Worm (Caenorhabditis elegans): ENCODE results near the gene C45B2.3.

Gene C45B2.3

DNA sequence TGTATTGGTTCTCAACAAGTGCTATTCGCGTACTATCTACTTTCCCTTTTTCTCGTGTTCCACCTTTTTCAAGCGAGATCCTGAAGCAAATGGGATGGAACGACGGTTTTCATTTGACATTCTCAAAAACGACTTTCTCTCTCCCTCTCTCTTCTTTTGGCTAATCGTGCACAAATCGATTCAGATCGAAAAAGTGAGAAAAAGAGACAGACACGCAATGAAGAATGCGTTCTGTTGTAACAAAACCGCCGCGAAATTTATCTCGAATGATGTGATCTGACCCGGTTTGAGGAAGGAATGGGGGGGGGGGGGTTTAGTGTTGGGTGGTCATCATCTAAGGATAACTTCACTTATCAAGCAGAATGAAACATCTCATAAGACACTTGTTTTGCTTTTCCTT is 18.4 kb upstream of the C45B2.3 start:
- TF ChIP-seq nhr-23 (tag; optimal IDR thresholded peaks at IDR 0.05): peak; percentile 63
- no peak for TF ChIP-seq jun-1 (tag; optimal IDR thresholded peaks at IDR 0.05)
- peak; percentile 50 for TF ChIP-seq nhr-25 (tag; optimal IDR thresholded peaks at IDR 0.05)
- no peak for TF ChIP-seq nhr-28 (tag; optimal IDR thresholded peaks at IDR 0.05)
- no peak for TF ChIP-seq aly-2 (tag; optimal IDR thresholded peaks at IDR 0.05)

DNA sequence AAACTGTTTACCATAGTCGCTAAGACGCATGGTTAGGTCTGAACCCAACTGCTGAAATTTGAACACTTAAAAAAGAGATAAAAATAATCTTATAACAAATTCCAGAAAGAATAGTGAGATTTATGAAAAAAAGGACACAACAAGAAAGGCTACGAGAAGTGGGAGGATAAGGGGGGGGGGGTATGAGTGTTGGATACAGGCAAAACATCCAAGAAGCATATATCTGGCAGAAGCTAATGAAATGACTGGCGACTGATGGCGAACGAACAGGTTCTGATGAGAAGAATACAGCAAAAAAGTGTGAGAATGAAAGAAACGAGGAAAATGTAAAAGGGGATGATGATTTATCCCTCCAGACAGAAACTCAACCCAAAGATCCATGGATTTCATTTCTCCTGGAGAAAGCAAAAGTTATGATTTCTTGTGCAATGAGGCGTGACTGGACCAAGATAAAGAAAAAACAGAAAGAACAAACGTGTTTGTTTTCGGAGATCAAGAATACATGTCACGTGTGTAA is 16.8 kb upstream of the C45B2.3 start, which contains the start of gene ptr-4:
TSS of gene ptr-4 (minus strand) at position 51 of the 517 bp plus-strand sequence.
- TF ChIP-seq ceh-9 (tag; optimal IDR thresholded peaks at IDR 0.05) (no peak), fos-1 (tag; optimal IDR thresholded peaks at IDR 0.05) (no peak), nhr-25 (tag; optimal IDR thresholded peaks at IDR 0.05) (peak; percentile 13)

DNA sequence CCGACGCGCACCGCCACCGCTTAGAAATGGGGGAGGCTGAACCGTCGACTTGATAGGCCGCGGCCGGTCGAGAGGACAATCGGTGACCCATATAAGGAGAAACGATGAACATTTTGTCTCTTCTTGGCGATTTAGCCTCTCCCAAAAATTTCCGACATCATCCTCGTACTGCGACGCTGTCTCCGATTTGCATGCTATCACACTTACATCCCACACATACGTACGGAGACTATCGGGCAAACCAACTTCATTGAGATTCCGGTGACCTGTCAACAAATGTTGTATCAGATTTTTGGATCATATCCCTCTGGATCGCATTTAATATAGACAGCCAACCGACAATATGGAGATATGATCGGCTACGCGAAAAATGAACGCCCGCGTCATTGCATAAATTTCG is 16.1 kb upstream of the C45B2.3 start:
- TF ChIP-seq lin-39 (tag; optimal IDR thresholded peaks at IDR 0.05) (no peak), nhr-11 (tag; optimal IDR thresholded peaks at IDR 0.05) (no peak), snpc-4 (tag; optimal IDR thresholded peaks at IDR 0.05) (no peak), ceh-82 (tag; optimal IDR thresholded peaks at IDR 0.05) (no peak), nhr-237 (tag; optimal IDR thresholded peaks at IDR 0.05) (no peak), mdl-1 (tag; optimal IDR thresholded peaks at IDR 0.05) (no peak), nhr-76 (tag; optimal IDR thresholded peaks at IDR 0.05) (no peak), nhr-23 (tag; optimal IDR thresholded peaks at IDR 0.05) (peak; percentile 79), lsy-12 (tag; optimal IDR thresholded peaks at IDR 0.05) (no peak)

DNA sequence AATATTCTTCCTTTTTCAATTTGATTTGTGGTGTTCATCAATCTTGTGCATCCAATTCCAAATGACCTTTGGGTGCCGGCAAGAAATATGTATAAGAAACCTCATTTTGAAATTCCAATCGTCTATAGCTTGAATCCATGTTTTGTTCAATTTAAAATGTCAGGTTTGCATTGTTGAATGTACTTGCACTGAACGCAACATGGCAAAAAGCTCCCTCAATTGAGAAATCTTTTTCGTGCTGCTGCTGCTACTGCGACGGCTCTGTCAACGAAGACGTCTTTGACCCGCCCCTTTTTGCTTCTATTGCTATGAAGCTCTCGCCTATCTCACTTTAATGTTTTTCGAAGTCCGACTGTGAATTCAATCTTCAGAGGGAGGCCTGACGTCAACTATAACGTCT is 7.6 kb upstream of the C45B2.3 start, which contains the start of gene lgc-58:
TSS of gene lgc-58 (plus strand) at position 301 of the 400 bp plus-strand sequence.
- no peak for TF ChIP-seq ceh-82 (tag; optimal IDR thresholded peaks at IDR 0.05)
- TF ChIP-seq ztf-11 (tag; optimal IDR thresholded peaks at IDR 0.05): no peak
- TF ChIP-seq lsy-12 (tag; optimal IDR thresholded peaks at IDR 0.05): no peak
- no peak for TF ChIP-seq nhr-25 (tag; optimal IDR thresholded peaks at IDR 0.05)
- TF ChIP-seq egl-5 (tag; optimal IDR thresholded peaks at IDR 0.05): no peak
- TF ChIP-seq mdl-1 (tag; optimal IDR thresholded peaks at IDR 0.05): no peak
- TF ChIP-seq ztf-4 (tag; optimal IDR thresholded peaks at IDR 0.05): no peak
- TF ChIP-seq nhr-28 (tag; optimal IDR thresholded peaks at IDR 0.05): no peak
- no peak for TF ChIP-seq jun-1 (tag; optimal IDR thresholded peaks at IDR 0.05)
- TF ChIP-seq lin-15B (tag; optimal IDR thresholded peaks at IDR 0.05): no peak
- no peak for TF ChIP-seq nhr-237 (tag; optimal IDR thresholded peaks at IDR 0.05)
- no peak for TF ChIP-seq sea-2 (GFP tag; optimal IDR thresholded peaks at IDR 0.05)
- no peak for TF ChIP-seq hmg-11 (tag; optimal IDR thresholded peaks at IDR 0.05)
- TF ChIP-seq fos-1 (tag; optimal IDR thresholded peaks at IDR 0.05): no peak

DNA sequence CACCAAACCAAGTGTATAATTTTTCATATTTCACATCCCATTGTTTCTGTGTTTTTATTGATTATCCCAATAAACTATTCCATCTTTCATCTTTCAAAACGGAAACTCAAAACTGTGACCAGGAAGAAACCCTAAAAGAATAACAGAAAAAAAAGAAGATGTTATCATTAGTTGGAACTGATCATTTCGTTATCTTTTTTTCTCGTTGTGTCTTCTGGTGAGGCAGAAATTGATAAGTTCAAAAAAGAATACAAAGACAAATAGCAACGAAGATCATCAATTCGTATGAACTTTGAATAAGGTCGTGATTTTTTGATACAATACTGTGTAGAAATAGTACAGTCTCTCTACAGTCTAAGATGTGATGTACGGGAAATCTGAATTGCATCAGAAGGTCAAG is 967 bp upstream of the C45B2.3 start:
- TF ChIP-seq ceh-28 (tag; optimal IDR thresholded peaks at IDR 0.05) (peak; percentile 14), sea-2 (GFP tag; optimal IDR thresholded peaks at IDR 0.05) (no peak), nhr-77 (tag; optimal IDR thresholded peaks at IDR 0.05) (no peak), fos-1 (tag; optimal IDR thresholded peaks at IDR 0.05) (no peak), aly-2 (tag; optimal IDR thresholded peaks at IDR 0.05) (no peak), mdl-1 (tag; optimal IDR thresholded peaks at IDR 0.05) (no peak), ztf-11 (tag; optimal IDR thresholded peaks at IDR 0.05) (no peak), elt-3 (tag; optimal IDR thresholded peaks at IDR 0.05) (peak in 1 of 3 experiments; percentile 7), nhr-23 (tag; optimal IDR thresholded peaks at IDR 0.05) (peak; percentile 47), eor-1 (tag; optimal IDR thresholded peaks at IDR 0.05) (no peak), jun-1 (tag; optimal IDR thresholded peaks at IDR 0.05) (no peak), elt-2 (tag; optimal IDR thresholded peaks at IDR 0.05) (peak; percentile 34)

DNA sequence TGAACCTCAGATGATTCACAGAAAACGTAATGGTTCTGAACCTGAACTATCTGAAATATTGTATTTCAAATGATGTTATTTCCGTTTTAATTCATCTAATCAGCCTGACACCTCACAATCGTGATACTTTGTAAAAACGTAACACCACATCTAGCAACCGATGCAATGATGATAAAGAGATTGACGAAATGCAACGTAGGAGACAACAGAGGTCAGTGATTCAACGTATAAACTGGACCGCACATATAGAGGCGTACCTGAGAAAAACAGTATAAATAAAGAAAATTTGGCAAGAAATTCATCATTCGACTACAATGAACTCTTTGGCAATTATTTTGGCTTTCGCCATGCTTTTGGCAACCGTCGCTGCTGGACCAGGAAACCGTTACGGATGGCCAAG is 1.7 kb downstream of the C45B2.3 start, which contains the start of gene C45B2.2:
TSS of gene C45B2.2 (plus strand) at position 301 of the 400 bp plus-strand sequence.
- no peak for TF ChIP-seq nhr-25 (tag; optimal IDR thresholded peaks at IDR 0.05)
- no peak for TF ChIP-seq snpc-4 (tag; optimal IDR thresholded peaks at IDR 0.05)
- TF ChIP-seq hmg-11 (tag; optimal IDR thresholded peaks at IDR 0.05): no peak
- TF ChIP-seq tbx-2 (tag; optimal IDR thresholded peaks at IDR 0.05): no peak

DNA sequence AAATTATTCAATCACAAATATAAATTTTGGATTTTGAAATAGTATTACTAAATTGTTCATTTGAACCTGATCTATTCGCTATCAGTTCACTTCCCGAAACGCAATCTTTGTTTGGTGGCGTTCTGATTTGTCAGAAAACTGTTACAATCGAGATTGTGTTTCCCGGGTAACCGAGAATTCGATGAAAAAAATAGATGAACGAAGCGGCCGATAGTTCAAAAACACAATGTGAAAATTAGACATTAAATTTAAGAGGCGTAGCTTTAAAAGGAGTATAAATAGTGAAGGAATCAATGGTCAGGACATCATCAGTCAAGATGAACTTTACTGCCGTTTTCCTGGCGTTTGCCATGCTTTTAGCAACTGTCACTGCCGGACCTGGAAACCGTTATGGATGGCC is 3.1 kb downstream of the C45B2.3 start, which contains the start of gene C45B2.1:
TSS of gene C45B2.1 (plus strand) at position 301 of the 400 bp plus-strand sequence.
- TF ChIP-seq elt-1 (tag; optimal IDR thresholded peaks at IDR 0.05) (no peak), mml-1 (tag; optimal IDR thresholded peaks at IDR 0.05) (no peak), unc-62 (GFP tag; optimal IDR thresholded peaks at IDR 0.05) (no peak), ceh-28 (tag; optimal IDR thresholded peaks at IDR 0.05) (no peak), snpc-4 (tag; optimal IDR thresholded peaks at IDR 0.05) (no peak), fkh-10 (GFP tag; optimal IDR thresholded peaks at IDR 0.05) (no peak), unc-39 (tag; optimal IDR thresholded peaks at IDR 0.05) (no peak), aly-2 (tag; optimal IDR thresholded peaks at IDR 0.05) (no peak), nfya-1 (tag; optimal IDR thresholded peaks at IDR 0.05; ENCODE audit: insufficient read depth) (no peak), sea-2 (GFP tag; optimal IDR thresholded peaks at IDR 0.05) (no peak), nhr-76 (tag; optimal IDR thresholded peaks at IDR 0.05) (no peak), nhr-43 (tag; optimal IDR thresholded peaks at IDR 0.05; ENCODE audit: poor library complexity, severe bottlenecking) (no peak), fos-1 (tag; optimal IDR thresholded peaks at IDR 0.05) (no peak), ztf-4 (tag; optimal IDR thresholded peaks at IDR 0.05) (no peak)

Data from whole organism, L3 larva.